Fruit fly (Drosophila melanogaster): ENCODE measurements around the gene Coq3.

DNA sequence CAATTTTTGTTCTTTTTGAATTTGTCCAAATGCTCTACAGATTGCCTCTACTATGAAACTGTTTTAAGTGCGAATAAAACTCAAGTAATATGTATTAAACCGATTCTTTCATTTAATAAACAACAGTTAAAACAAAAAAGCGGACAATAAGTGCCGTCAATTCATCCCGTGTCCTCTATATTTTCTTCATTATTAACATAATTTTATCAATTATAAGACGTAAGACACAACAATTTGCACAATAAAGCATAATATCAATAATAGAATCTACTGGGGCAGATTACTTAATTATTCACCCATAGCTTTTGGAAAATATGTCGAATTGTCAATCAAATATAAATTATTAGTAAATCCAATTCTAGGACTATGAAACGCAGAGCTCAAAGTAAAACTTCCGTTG, 14.5 kb upstream of the Coq3 start, which contains the start of gene CG31627:
- TF ChIP-seq Clk (GFP tag; optimal IDR thresholded peaks at IDR 0.05), result no peak
- TF ChIP-seq CG14711 (tag; optimal IDR thresholded peaks at IDR 0.05), result no peak
- no peak for TF ChIP-seq Mnt (GFP tag; optimal IDR thresholded peaks at IDR 0.05)
- TF ChIP-seq CG1620 (GFP tag; optimal IDR thresholded peaks at IDR 0.05), result no peak
- TF ChIP-seq CG11617 (GFP tag; optimal IDR thresholded peaks at IDR 0.05), result no peak
- no peak for TF ChIP-seq pad (GFP tag; optimal IDR thresholded peaks at IDR 0.05)
- TF ChIP-seq kay (GFP tag; ENCODE audit: borderline replicate concordance), result no peak
- no peak for TF ChIP-seq CG7045 (GFP tag; optimal IDR thresholded peaks at IDR 0.05)
- TF ChIP-seq Hr96 (GFP tag; optimal IDR thresholded peaks at IDR 0.05), result no peak
- no peak for TF ChIP-seq CG7101 (tag; optimal IDR thresholded peaks at IDR 0.05)
